Worm (Caenorhabditis elegans) whole organism, late embryonic: ENCODE measurements around the gene ZK488.6.

Experiments used
- C38D4.7 ChIP-seq: fragments of 200-800 bp; sonication (Bioruptor generic); optimal IDR thresholded peaks from 2 replicates; lab custom pipeline; 2018; ENCODE audit warnings: mild to moderate bottlenecking, missing genetic modification characterization, moderate library complexity, missing compliant biosample characterization
- F13H6.1 ChIP-seq: sonication (generic microtip); optimal IDR thresholded peaks from 2 replicates; lab custom pipeline; 2016; ENCODE audit warnings: missing genetic modification characterization, missing compliant biosample characterization
- K02D7.2 ChIP-seq: sonication (generic microtip); optimal IDR thresholded peaks from 2 replicates; lab custom pipeline; 2017; ENCODE audit warnings: mild to moderate bottlenecking, missing genetic modification characterization, missing compliant biosample characterization
- T23F11.4 ChIP-seq: fragments of 200-800 bp; sonication (Bioruptor generic); optimal IDR thresholded peaks from 2 replicates; lab custom pipeline; 2018; ENCODE audit warnings: mild to moderate bottlenecking, missing genetic modification characterization, missing compliant biosample characterization
- Y22D7AL.16 ChIP-seq: sonication (generic microtip); optimal IDR thresholded peaks from 2 replicates; lab custom pipeline; 2016; ENCODE audit warnings: missing genetic modification characterization, missing compliant biosample characterization
- ahr-1 ChIP-seq: sonication (generic microtip); optimal IDR thresholded peaks from 2 replicates; lab custom pipeline; 2016; ENCODE audit warnings: missing genetic modification characterization, missing compliant biosample characterization
- ceh-14 ChIP-seq: sonication (generic microtip); optimal IDR thresholded peaks from 2 replicates; lab custom pipeline; 2016; ENCODE audit warnings: missing genotype, missing genetic modification characterization, missing compliant biosample characterization
- ceh-18 ChIP-seq: sonication (generic microtip); optimal IDR thresholded peaks from 2 replicates; lab custom pipeline; 2016; ENCODE audit warnings: missing genetic modification characterization, missing compliant biosample characterization
- ceh-19 ChIP-seq: fragments of 200-800 bp; sonication (Bioruptor generic); optimal IDR thresholded peaks from 2 replicates; lab custom pipeline; 2018; ENCODE audit warnings: mild to moderate bottlenecking, missing genetic modification characterization, missing compliant biosample characterization
- ceh-22 ChIP-seq: sonication (generic microtip); optimal IDR thresholded peaks from 2 replicates; lab custom pipeline; 2017; ENCODE audit warnings: missing biosample characterization, missing genetic modification characterization
- ceh-24 ChIP-seq: sonication (generic microtip); optimal IDR thresholded peaks from 2 replicates; lab custom pipeline; 2016; ENCODE audit warnings: mild to moderate bottlenecking, missing genetic modification characterization, missing compliant biosample characterization
- ceh-30 ChIP-seq: fragments of 150-350 bp; optimal IDR thresholded peaks from 2 replicates; lab custom pipeline; 2014; ENCODE audit warnings: missing biosample characterization, missing genetic modification characterization
- ceh-48 ChIP-seq: sonication (generic microtip); optimal IDR thresholded peaks from 2 replicates; lab custom pipeline; 2016; ENCODE audit warnings: missing genetic modification characterization, inconsistent platforms, missing compliant biosample characterization
- ceh-6 ChIP-seq: fragments of 200-800 bp; sonication (Bioruptor generic); optimal IDR thresholded peaks from 2 replicates; lab custom pipeline; 2018; ENCODE audit warnings: mild to moderate bottlenecking, missing genetic modification characterization, missing compliant biosample characterization
- ceh-9 ChIP-seq: sonication (generic microtip); optimal IDR thresholded peaks from 2 replicates; lab custom pipeline; 2016; ENCODE audit warnings: mild to moderate bottlenecking, missing genetic modification characterization, inconsistent platforms, missing compliant biosample characterization
- che-1 ChIP-seq: sonication (generic microtip); optimal IDR thresholded peaks from 2 replicates; lab custom pipeline; 2016; ENCODE audit warnings: mild to moderate bottlenecking, missing genetic modification characterization, missing compliant biosample characterization
- dmd-4 ChIP-seq: sonication (generic microtip); optimal IDR thresholded peaks from 2 replicates; lab custom pipeline; 2016; ENCODE audit warnings: borderline replicate concordance, missing genetic modification characterization, missing compliant biosample characterization
- ets-4 ChIP-seq: sonication (generic microtip); optimal IDR thresholded peaks from 2 replicates; lab custom pipeline; 2016; ENCODE audit warnings: missing genetic modification characterization, missing compliant biosample characterization
- fkh-10 ChIP-seq: fragments of 150-350 bp; optimal IDR thresholded peaks from 2 replicates; lab custom pipeline; 2014; ENCODE audit warnings: missing biosample characterization, missing genetic modification reagents, missing genetic modification characterization
- hlh-13 ChIP-seq: fragments of 200-800 bp; sonication (Bioruptor generic); optimal IDR thresholded peaks from 2 replicates; lab custom pipeline; 2018; ENCODE audit warnings: mild to moderate bottlenecking, missing genetic modification characterization, missing compliant biosample characterization
- hlh-15 ChIP-seq: sonication (generic microtip); optimal IDR thresholded peaks from 2 replicates; lab custom pipeline; 2016; ENCODE audit warnings: missing genetic modification characterization, missing compliant biosample characterization
- hlh-30 ChIP-seq: sonication (generic microtip); optimal IDR thresholded peaks from 2 replicates; lab custom pipeline; 2017; ENCODE audit warnings: antibody characterized with exemption, missing genetic modification characterization, missing compliant biosample characterization; ENCODE audit not compliant: insufficient read depth
- hlh-8 ChIP-seq: sonication (generic microtip); optimal IDR thresholded peaks from 2 replicates; lab custom pipeline; 2016; ENCODE audit warnings: missing genotype, missing genetic modification characterization, missing compliant biosample characterization
- lim-6 ChIP-seq: sonication (generic microtip); optimal IDR thresholded peaks from 2 replicates; lab custom pipeline; 2016; ENCODE audit warnings: missing genetic modification characterization, missing compliant biosample characterization
- lin-11 ChIP-seq: fragments of 200-800 bp; sonication (Bioruptor generic); optimal IDR thresholded peaks from 2 replicates; lab custom pipeline; 2018; ENCODE audit warnings: mild to moderate bottlenecking, missing genetic modification characterization, missing compliant biosample characterization
- mec-3 ChIP-seq: sonication (generic microtip); optimal IDR thresholded peaks from 2 replicates; lab custom pipeline; 2016; ENCODE audit warnings: borderline replicate concordance, missing genetic modification characterization, missing compliant biosample characterization
- nfya-1 ChIP-seq: sonication (generic microtip); optimal IDR thresholded peaks from 2 replicates; lab custom pipeline; 2017; ENCODE audit warnings: missing genetic modification characterization, mild to moderate bottlenecking, missing compliant biosample characterization, antibody characterized with exemption, moderate library complexity
- nhr-11 ChIP-seq: fragments of 150-350 bp; optimal IDR thresholded peaks from 2 replicates; lab custom pipeline; 2014; ENCODE audit warnings: missing biosample characterization, missing genetic modification characterization
- nhr-232 ChIP-seq: sonication (generic microtip); optimal IDR thresholded peaks from 2 replicates; lab custom pipeline; 2016; ENCODE audit warnings: missing genetic modification characterization, missing compliant biosample characterization
- npax-4 ChIP-seq: sonication (generic microtip); optimal IDR thresholded peaks from 2 replicates; lab custom pipeline; 2016; ENCODE audit warnings: missing genetic modification characterization, missing compliant biosample characterization
- pat-9 ChIP-seq: fragments of 200-800 bp; sonication (Bioruptor generic); optimal IDR thresholded peaks from 2 replicates; lab custom pipeline; 2018; ENCODE audit warnings: mild to moderate bottlenecking, missing genetic modification characterization, moderate library complexity, missing compliant biosample characterization
- pha-4 ChIP-seq: fragments of 150-350 bp; optimal IDR thresholded peaks from 2 replicates; lab custom pipeline; 2018; ENCODE audit warnings: missing biosample characterization, missing genetic modification reagents, missing genetic modification characterization
- pqm-1 ChIP-seq: sonication (generic microtip); optimal IDR thresholded peaks from 2 replicates; lab custom pipeline; 2016; ENCODE audit warnings: missing genetic modification characterization, missing compliant biosample characterization
- pros-1 ChIP-seq: fragments of 150-350 bp; optimal IDR thresholded peaks from 2 replicates; lab custom pipeline; 2014; ENCODE audit warnings: missing biosample characterization, missing genetic modification reagents, missing genetic modification characterization
- ref-2 ChIP-seq: sonication (generic microtip); optimal IDR thresholded peaks from 2 replicates; lab custom pipeline; 2016; ENCODE audit warnings: missing genetic modification characterization, missing compliant biosample characterization
- rnt-1 ChIP-seq: sonication (generic microtip); optimal IDR thresholded peaks from 2 replicates; lab custom pipeline; 2016; ENCODE audit warnings: missing genetic modification characterization, missing compliant biosample characterization
- sox-4 ChIP-seq: sonication (generic microtip); optimal IDR thresholded peaks from 2 replicates; lab custom pipeline; 2017; ENCODE audit warnings: mild to moderate bottlenecking, missing genetic modification characterization, inconsistent platforms, missing compliant biosample characterization
- syd-9 ChIP-seq: sonication (generic microtip); optimal IDR thresholded peaks from 2 replicates; lab custom pipeline; 2016; ENCODE audit warnings: mild to moderate bottlenecking, missing genetic modification characterization, moderate library complexity, missing compliant biosample characterization
- tbx-2 ChIP-seq: sonication (generic microtip); optimal IDR thresholded peaks from 2 replicates; lab custom pipeline; 2016; ENCODE audit warnings: missing genetic modification characterization, missing compliant biosample characterization
- tbx-7 ChIP-seq: sonication (generic microtip); optimal IDR thresholded peaks from 2 replicates; lab custom pipeline; 2016; ENCODE audit warnings: missing genotype, missing genetic modification characterization, missing compliant biosample characterization
- unc-3 ChIP-seq, 2 experiments: fragments of 200-800 bp in 1 of 2; sonication (Bioruptor generic) in 1 of 2; sonication (generic microtip) in 1 of 2; conservative IDR thresholded peaks in 1 of 2; optimal IDR thresholded peaks in 1 of 2; 2 replicates each; pipeline versions ENCODE4 v1.3.6 to Lab custom; 2016 to 2022; ENCODE audit warnings: missing compliant biosample characterization in 2 of 2, missing genetic modification characterization in 2 of 2, missing genetic modification reagents in 1 of 2
- ztf-16 ChIP-seq: sonication (generic microtip); optimal IDR thresholded peaks from 2 replicates; lab custom pipeline; 2017; ENCODE audit warnings: missing genetic modification characterization, missing compliant biosample characterization

The ZK488.6 gene

DNA sequence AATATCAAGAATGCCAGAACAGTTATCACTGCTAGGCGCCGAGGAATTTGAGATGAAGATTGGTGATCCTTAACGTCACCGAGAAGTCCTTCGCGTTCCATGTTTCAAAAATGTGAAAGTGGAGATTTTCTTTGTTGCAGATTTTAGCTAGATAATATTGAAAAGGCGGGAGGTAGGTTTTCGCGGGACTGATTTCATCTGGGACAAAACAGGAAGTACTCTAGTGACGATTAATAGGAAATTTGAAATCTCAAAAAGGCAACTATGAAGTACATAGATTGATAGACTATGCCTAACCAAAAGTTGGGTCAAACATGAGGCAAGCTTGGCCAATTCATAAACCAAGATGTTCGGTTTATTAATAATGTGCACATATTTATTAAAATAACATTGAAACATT, 37.2 kb upstream of the ZK488.6 start, which contains the start of gene C14C6.8:
C14C6.8 (minus strand) TSS at position 101 of the 400 bp plus-strand sequence.
- TF ChIP-seq npax-4 (tag; lab: Kevin White, UChicago) (no peak), sox-4 (tag; lab: Kevin White, UChicago) (no peak), lim-6 (no peak), pros-1 (tag; lab: Kevin White, UChicago) (no peak), pha-4 (tag; lab: Kevin White, UChicago) (no peak), dmd-4 (tag; lab: Kevin White, UChicago) (no peak), T23F11.4 (no peak), ceh-18 (tag; lab: Kevin White, UChicago) (no peak), ceh-24 (no peak), ceh-14 (tag; lab: Kevin White, UChicago) (no peak), nhr-232 (tag; lab: Kevin White, UChicago) (no peak), fkh-10 (GFP tag; lab: Kevin White, UChicago) (no peak), ahr-1 (tag; lab: Kevin White, UChicago) (no peak), F13H6.1 (tag; lab: Kevin White, UChicago) (no peak), tbx-2 (tag; lab: Kevin White, UChicago) (no peak), ceh-9 (tag; lab: Kevin White, UChicago) (no peak), hlh-13 (GFP tag; lab: Kevin White, UChicago) (no peak), nhr-11 (no peak), hlh-8 (tag; lab: Kevin White, UChicago) (no peak)

ce11 chrV:556055-556454, 34.2 kb upstream of the ZK488.6 start, which contains the start of gene srx-8:
srx-8 (minus strand) TSS chrV:556155.
- TF ChIP-seq pqm-1 (tag; lab: Kevin White, UChicago) (no peak), sox-4 (tag; lab: Kevin White, UChicago) (no peak), lin-11 (tag; lab: Kevin White, UChicago) (no peak), C38D4.7 (GFP tag; lab: Kevin White, UChicago) (no peak), hlh-8 (tag; lab: Kevin White, UChicago) (no peak), che-1 (no peak), tbx-2 (tag; lab: Kevin White, UChicago) (no peak), ets-4 (tag; lab: Kevin White, UChicago) (no peak), dmd-4 (tag; lab: Kevin White, UChicago) (no peak), pros-1 (tag; lab: Kevin White, UChicago) (no peak), hlh-30 (tag; lab: Kevin White, UChicago) (no peak), pha-4 (tag; lab: Kevin White, UChicago) (no peak), ceh-22 (tag; lab: Kevin White, UChicago) (no peak), ceh-19 (GFP tag; lab: Kevin White, UChicago) (no peak), nfya-1 (tag; lab: Kevin White, UChicago) (no peak), Y22D7AL.16 (tag; lab: Kevin White, UChicago) (no peak)

- TF ChIP-seq Y22D7AL.16 (tag; lab: Kevin White, UChicago) = no peak
- TF ChIP-seq nfya-1 (tag; lab: Kevin White, UChicago) = no peak
- no peak for TF ChIP-seq tbx-7 (tag; lab: Kevin White, UChicago)
- no peak for TF ChIP-seq syd-9 (tag; lab: Kevin White, UChicago)
- TF ChIP-seq K02D7.2 = no peak
- TF ChIP-seq unc-3 (GFP tag; conservative IDR thresholded peaks at IDR 0.05; lab: Robert Waterston, UW) = no peak
- no peak for TF ChIP-seq unc-3 (tag; optimal IDR thresholded peaks at IDR 0.05; lab: Kevin White, UChicago)
- TF ChIP-seq pat-9 = no peak
- TF ChIP-seq ztf-16 (tag; lab: Kevin White, UChicago) = no peak
- no peak for TF ChIP-seq ceh-30 (tag; lab: Kevin White, UChicago)
- TF ChIP-seq ref-2 (tag; lab: Kevin White, UChicago) = no peak
- TF ChIP-seq mec-3 (tag; lab: Kevin White, UChicago) = no peak
- no peak for TF ChIP-seq ceh-48
- TF ChIP-seq ceh-19 (GFP tag; lab: Kevin White, UChicago) = no peak
- TF ChIP-seq ceh-6 (GFP tag; lab: Kevin White, UChicago) = no peak
- TF ChIP-seq pha-4 (tag; lab: Kevin White, UChicago) = no peak
- no peak for TF ChIP-seq lin-11 (tag; lab: Kevin White, UChicago)
- no peak for TF ChIP-seq hlh-15 (tag; lab: Kevin White, UChicago)
- TF ChIP-seq rnt-1 (tag; lab: Kevin White, UChicago) = no peak
Observed at ce11 chrV:559940-560339, 30.3 kb upstream of the ZK488.6 start, which contains the start of gene srx-7. srx-7 (plus strand) TSS chrV:560195.
